Fruit fly (Drosophila melanogaster) whole organism: ENCODE data around the gene miple1.

Source experiments
- CG8478 ChIP-seq: fragments of >200 bp; optimal IDR thresholded peaks from 2 replicates; lab custom pipeline; 2018; ENCODE audit warnings: inconsistent platforms
- psq ChIP-seq: fragments of >200 bp; optimal IDR thresholded peaks from 2 replicates; lab custom pipeline; 2017

DNA sequence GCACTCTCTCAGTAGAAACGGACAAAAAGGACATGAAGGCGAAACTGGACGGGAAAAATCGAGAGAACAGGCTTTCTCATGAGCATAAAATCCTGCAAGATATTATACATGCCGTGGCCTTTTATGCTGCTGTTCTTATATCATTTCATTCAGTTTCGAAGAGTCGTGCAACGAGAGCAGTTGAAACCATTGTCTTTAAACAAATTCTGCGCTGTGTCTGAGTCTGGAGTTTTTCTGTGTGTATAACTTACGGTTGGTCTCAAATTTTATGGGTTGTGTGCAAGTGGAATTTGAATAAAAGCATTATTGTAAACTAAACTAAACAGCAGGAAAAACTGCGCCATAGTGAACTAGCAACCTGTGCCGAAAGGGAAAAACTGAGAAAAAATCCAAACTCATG, 519 bp downstream of the miple1 start:
- TF ChIP-seq CG8478 (no peak), psq (lab: Kevin White, UChicago) (no peak)
